Fruit fly (Drosophila melanogaster) Kc167 (cell line): ENCODE results near the gene Mtr3.

ENCODE experiments used
- Myc ChIP-seq: fragments of >200 bp; optimal IDR thresholded peaks from 2 replicates; lab custom pipeline; 2017; ENCODE audit warnings: missing external identifiers
- Sin3A ChIP-seq: fragments of >200 bp; optimal IDR thresholded peaks from 2 replicates; lab custom pipeline; 2018; ENCODE audit warnings: missing external identifiers
- h ChIP-seq: fragments of >200 bp; optimal IDR thresholded peaks from 3 replicates; lab custom pipeline; 2018; ENCODE audit warnings: missing external identifiers
- insv ChIP-seq: fragments of >200 bp; optimal IDR thresholded peaks from 3 replicates; lab custom pipeline; 2018; ENCODE audit warnings: missing external identifiers
- psq ChIP-seq: fragments of >200 bp; optimal IDR thresholded peaks from 2 replicates; lab custom pipeline; 2017; ENCODE audit warnings: missing external identifiers
- ttk ChIP-seq: sonication (Bioruptor generic); optimal IDR thresholded peaks from 2 replicates; lab custom pipeline; 2017; ENCODE audit warnings: missing external identifiers

Mtr3 gene

DNA sequence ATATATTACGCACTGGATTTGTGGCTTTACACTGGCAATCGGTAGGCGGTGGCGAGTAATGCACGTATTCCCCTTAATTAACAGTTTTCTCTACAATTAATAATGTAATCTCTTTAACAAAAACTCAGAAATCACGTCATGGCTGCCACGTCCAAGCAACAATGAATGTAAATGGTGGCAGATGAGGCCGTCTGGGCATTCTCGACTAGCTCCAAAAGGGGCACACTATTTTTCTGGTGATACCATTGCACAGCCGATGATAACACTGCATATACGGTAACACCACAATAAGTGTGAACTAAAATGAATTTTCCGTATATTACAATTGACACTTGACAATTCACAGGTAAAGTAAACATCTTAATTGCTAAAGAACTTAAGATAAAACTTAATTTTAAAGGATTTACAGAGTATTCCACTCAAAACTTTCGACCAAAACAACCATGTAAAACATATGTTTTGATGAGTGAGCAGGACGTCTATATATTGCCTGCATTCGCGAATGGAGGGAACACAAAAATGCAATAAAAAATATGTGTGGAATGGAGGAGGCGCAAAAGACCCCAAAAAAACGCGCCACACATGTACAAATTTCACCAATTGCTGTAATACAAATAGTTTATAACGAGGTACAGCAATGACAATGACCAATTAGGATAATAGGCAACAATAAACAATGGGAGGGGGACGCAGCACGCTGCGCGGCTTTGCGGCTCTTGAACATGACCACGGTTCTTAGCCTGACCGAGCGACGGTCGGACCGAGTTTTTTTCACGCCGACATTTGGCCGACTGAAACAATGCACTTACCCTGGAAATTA lies 4.1 kb downstream of the Mtr3 start:
- TF ChIP-seq h (lab: Kevin White, UChicago) (no peak), psq (lab: Kevin White, UChicago) (peak; percentile 10), insv (lab: Kevin White, UChicago) (no peak), Sin3A (lab: Kevin White, UChicago) (no peak), ttk (lab: Kevin White, UChicago) (no peak), Myc (lab: Kevin White, UChicago) (no peak)

DNA sequence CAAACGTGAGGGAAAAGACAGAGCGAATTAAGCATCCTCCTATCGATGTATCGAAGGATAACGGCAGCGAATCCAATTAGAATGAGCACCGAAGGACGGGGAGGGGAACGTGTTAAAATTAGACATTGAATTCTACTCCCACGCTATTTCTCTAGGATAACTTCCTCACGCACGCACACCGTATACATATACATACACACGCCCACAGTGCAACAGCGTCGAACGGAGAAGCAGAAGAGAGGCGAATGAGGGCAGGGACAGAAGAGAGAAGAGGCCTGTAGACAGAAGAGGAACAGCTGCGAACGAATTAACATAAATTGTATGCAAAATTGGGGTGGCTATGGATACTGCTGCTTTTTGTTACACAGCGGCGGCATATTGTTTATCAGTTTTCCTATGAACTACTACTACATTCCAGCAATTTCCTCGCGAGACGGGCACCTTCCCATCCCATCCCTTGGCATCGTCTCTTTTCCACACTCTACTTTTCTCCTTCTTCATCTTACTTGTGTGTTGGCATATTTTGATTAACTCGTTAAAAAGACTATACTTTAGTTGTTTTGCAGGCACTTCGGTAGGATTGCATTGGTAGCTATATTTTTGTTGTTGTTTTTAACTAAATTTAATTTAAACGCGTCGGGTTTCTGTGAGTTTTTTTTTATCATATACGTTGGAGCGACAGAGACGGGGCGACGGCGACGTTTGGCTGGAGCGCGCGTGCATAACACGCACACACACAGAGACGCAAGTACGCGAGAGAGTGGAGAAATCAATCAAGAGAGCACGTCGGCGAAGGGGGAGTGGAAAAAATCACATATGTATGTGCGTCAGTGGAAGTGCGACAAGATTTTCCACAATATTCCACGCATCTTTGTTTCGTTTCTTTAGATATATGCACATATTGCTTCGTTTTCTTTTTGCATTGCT lies 5.1 kb downstream of the Mtr3 start:
- TF ChIP-seq h (lab: Kevin White, UChicago) (no peak), psq (lab: Kevin White, UChicago) (no peak), insv (lab: Kevin White, UChicago) (no peak), Sin3A (lab: Kevin White, UChicago) (no peak), ttk (lab: Kevin White, UChicago) (no peak), Myc (lab: Kevin White, UChicago) (no peak)

DNA sequence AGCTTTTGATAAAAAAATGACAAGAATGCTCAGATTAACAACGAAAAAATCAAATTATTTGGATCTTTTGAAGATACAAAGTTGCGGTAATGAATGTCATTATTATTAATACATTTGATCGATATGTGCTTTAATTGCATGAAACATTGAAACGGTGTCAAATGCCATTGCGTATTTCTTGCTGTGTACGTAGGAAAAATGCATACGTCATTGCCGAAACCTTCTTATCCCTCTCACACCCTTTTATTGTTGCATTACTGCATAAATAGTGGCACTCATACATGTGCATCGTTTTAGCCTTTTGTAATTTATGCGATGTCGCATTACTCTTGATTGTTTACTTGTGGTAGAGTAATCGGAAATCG lies 5.8 kb downstream of the Mtr3 start:
- TF ChIP-seq h (lab: Kevin White, UChicago) (no peak), insv (lab: Kevin White, UChicago) (no peak), psq (lab: Kevin White, UChicago) (no peak), Sin3A (lab: Kevin White, UChicago) (no peak), ttk (lab: Kevin White, UChicago) (no peak), Myc (lab: Kevin White, UChicago) (no peak)

DNA sequence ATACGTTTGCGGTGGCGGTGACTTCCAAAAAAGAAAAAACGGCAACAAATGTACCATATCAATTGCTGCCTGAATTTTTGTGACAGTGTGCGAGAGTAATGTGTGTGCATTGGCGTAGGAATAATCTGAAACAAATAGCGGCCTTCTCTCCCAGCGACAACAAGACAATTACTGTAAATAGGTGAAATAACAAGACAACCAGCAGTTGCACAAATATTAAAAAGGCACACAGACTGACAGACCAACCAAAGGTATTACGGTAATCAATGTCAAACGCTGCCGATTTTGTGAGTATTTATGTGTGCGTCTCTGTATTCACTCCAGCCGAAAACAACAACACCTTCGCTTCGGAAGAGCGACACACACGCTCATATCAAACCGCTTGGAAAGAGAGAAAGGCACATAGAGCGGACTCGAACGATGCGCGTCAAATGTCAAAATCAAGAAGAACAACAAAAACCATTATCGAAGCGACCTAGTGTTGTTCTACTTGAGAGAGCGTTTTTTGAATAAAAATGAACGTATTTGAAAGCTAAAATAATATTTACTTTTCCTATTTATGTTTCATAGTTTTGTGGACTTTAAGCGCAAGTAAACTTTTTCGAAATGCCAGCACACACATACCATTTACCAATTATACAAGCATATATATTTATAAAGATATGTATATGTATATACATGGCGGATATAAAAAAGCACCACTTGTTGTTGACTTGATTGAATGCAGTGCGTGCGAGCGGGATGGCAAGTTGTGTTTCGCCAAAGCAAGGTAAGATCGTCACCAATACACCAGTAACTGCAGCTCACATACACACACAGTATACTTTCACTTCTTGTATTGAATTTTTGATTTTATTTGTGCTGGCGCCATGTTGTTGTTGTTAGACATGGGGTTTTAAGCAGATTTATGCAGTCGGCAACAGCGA lies 6.5 kb downstream of the Mtr3 start:
- no peak for TF ChIP-seq Myc (lab: Kevin White, UChicago)
- no peak for TF ChIP-seq psq (lab: Kevin White, UChicago)
- TF ChIP-seq h (lab: Kevin White, UChicago): no peak
- no peak for TF ChIP-seq insv (lab: Kevin White, UChicago)
- no peak for TF ChIP-seq ttk (lab: Kevin White, UChicago)
- no peak for TF ChIP-seq Sin3A (lab: Kevin White, UChicago)

DNA sequence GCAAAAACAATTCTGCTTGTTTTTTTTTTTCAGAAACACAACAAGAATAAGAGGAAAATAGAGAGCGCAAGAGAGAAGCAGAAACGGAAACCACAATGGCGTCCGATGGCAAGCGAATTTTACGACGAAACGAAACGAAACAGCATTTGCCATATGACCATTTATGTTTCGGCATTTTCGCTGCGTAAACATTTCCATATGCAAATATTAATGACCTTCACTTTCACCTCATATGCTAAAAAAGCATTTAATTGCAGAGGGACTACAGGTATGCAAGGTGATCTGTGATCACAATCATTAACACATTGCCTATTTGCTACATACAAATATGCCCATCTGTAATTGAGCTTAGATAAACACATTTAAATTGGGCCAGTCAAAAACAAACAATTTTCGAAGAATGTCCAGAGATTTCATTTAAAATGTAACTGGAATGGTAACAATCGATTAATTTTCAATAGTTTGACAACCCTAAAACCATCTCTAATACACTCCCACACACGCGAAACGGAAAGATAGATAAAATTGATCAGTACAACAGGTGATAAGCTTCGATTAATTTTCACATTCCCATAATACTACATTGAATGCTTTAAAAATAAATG lies 7.3 kb downstream of the Mtr3 start:
- TF ChIP-seq Myc (lab: Kevin White, UChicago) (no peak), psq (lab: Kevin White, UChicago) (no peak)

DNA sequence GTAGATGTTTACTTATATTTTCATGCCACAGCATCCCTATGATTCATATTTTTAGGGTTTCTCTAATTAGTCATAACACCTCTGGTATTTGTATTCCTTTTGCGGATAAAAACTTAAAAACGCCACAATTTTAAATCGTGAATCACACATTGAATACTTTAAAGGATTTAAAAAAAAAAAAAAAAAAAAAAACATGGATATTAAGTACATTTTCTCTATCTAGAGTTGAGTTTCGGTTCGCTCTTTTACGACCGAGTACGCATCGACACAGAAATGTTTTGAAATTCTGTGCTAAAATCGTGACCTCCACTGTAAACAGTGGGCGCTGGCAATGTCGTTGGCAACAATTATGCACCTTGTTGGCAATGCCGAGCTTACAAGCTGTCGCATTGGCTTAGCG lies 8.1 kb downstream of the Mtr3 start:
- TF ChIP-seq h (lab: Kevin White, UChicago) (no peak), Sin3A (lab: Kevin White, UChicago) (no peak), Myc (lab: Kevin White, UChicago) (no peak), ttk (lab: Kevin White, UChicago) (no peak)

DNA sequence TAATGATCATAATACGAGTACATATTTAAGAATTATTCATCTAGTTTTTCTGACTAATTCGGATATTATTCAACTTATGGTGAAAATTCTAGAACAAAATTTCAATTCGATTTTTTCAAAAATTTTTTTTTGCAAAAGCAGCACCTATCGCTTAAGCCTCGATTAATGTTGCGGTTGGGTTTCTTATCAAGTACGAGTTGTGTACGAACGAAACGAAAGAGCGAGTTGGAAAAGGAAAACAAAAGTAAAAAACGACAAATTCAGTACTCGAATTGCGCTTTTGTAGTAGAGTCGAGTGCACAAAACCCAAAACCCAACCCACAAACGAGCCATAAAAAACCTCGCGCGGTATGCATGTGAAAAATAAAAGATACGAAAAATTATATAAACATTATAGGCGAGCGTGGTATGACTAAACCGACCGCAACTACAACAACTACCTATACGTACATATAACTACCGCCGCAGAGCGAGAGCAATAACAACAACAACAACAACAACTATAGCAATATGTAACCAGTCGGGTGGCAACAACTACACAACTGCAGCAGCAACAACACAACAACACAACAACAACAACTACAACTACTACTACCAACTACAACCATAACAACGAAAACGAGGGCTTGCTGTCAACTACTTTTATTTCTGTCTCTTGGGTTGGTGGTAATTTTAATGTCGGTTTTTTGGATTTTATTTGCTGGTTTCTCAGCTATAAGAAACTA lies 8.9 kb downstream of the Mtr3 start:
- TF ChIP-seq ttk (lab: Kevin White, UChicago) (no peak), Sin3A (lab: Kevin White, UChicago) (no peak), insv (lab: Kevin White, UChicago) (no peak), psq (lab: Kevin White, UChicago) (no peak), h (lab: Kevin White, UChicago) (no peak), Myc (lab: Kevin White, UChicago) (no peak)

DNA sequence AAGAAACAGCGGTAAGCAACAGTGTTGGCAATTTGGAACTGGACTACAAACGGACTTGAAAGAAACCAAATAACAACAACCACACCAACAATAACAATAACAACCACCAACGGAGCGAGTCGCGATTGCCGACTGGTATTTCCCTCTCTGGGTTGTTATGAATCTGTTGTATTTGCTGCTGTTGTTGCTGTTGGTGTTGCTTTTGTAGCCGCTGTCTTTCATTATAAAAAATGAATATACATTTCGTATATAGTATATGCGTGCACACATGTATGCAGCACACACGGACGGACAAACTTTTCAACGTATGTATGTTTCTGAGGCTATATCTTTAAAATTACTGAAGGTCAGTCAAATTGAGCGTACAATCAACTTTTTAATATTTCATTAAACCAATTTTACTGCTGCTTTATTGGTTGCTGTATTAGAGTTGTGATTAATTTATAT lies 10.1 kb downstream of the Mtr3 start:
- TF ChIP-seq Myc (lab: Kevin White, UChicago) (no peak), insv (lab: Kevin White, UChicago) (no peak), h (lab: Kevin White, UChicago) (no peak), ttk (lab: Kevin White, UChicago) (no peak), psq (lab: Kevin White, UChicago) (no peak), Sin3A (lab: Kevin White, UChicago) (no peak)

DNA sequence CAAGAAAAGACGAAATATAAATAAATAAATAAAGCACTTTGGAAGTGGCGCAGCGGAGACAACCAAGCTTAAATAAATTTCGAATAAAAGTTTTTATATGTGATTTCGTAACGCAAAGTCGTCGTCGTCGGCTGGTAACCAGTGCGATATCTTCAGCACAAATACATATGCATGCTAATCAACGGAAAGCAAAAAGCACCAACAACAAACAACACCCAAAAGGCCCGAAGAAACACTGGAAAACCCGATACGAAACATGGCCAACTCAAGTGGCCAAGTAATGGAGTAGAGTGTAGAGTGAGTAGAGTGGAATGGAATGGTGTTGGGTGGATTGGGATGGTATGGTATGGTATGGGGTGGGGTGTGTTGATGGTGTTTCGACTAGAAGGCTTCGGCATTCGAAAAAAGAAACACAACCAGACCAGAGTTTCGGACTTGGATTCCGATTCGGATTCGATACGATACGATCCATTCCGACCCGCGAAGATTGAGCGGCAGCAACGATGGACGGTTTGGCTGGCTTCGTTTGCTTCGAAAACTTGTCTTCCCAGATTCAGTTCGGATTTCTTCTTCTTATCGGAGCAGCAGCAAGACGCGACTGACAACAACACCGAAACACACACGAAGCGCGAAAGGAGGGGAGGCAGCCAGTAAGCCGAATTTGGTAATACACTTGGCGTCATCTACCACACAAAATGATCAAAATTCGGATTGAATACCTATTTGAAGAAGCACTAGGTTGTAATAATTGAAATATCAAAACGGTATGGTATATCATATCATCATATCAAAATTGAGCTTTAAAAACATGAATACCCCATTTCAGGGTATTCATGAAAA lies 10.7 kb downstream of the Mtr3 start:
- TF ChIP-seq h (lab: Kevin White, UChicago): no peak
- TF ChIP-seq Sin3A (lab: Kevin White, UChicago): no peak
- TF ChIP-seq psq (lab: Kevin White, UChicago): no peak
- TF ChIP-seq insv (lab: Kevin White, UChicago): no peak
- no peak for TF ChIP-seq Myc (lab: Kevin White, UChicago)
- no peak for TF ChIP-seq ttk (lab: Kevin White, UChicago)
